Worm (Caenorhabditis elegans) whole organism, L4/young adult: ENCODE results near the gene Y54G2A.11.

Experiments used
- W03F9.2 ChIP-seq: fragments of 150-350 bp; optimal IDR thresholded peaks from 2 replicates; lab custom pipeline; 2014; ENCODE audit warnings: missing biosample characterization, missing genetic modification characterization
- dao-5 ChIP-seq: sonication (generic microtip); optimal IDR thresholded peaks from 2 replicates; lab custom pipeline; 2016; ENCODE audit warnings: missing genotype, missing genetic modification characterization, moderate library complexity, missing compliant biosample characterization
- him-1 ChIP-seq: sonication (generic microtip); optimal IDR thresholded peaks from 2 replicates; lab custom pipeline; 2016; ENCODE audit warnings: missing genotype, missing genetic modification reagents, missing genetic modification characterization, missing compliant biosample characterization

DNA sequence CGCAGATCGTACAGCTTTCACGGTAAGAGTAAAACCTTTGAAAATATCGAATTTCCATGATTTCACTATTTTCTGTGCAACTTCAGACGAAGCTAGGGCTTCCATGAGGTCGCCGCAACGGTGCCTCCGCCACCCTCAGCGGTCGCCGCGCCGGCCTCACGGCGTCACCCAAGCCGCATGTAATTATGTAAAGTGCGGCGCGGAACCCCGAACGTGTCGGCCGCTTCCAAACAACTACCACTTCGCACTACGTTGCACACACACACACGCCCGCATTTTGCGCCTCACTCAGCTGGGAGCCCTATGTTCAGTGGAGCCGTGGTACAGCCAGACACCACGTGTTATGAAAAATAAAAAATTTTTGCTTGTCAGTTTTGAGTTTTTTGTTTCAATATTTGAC, 45.4 kb upstream of the Y54G2A.11 start:
- TF ChIP-seq W03F9.2 (tag; lab: Kevin White, UChicago) (no peak), him-1 (no peak), dao-5 (no peak)
